Fruit fly (Drosophila melanogaster) whole organism, embryonic: ENCODE data around the gene CG4757.

Experiments
- Atf6 ChIP-seq: fragments of 200-800 bp; sonication (Bioruptor generic); IDR thresholded peaks from 2 replicates; pipeline ENCODE4 v1.3.6; 2022; ENCODE audit warnings: missing biosample characterization, missing genetic modification characterization
- Awh ChIP-seq: fragments of 200-800 bp; sonication (Bioruptor generic); IDR thresholded peaks from 2 replicates; pipeline ENCODE4, ENCODE4 v1.3.6; 2022; ENCODE audit warnings: missing biosample characterization, missing genetic modification characterization
- CG10431 ChIP-seq: fragments of 200-800 bp; sonication (Bioruptor generic); optimal IDR thresholded peaks from 3 replicates; lab custom pipeline; 2018; ENCODE audit warnings: missing biosample characterization, mild to moderate bottlenecking, missing genetic modification characterization
- CG10543 ChIP-seq: fragments of 200-800 bp; sonication (Bioruptor generic); optimal IDR thresholded peaks from 3 replicates; lab custom pipeline; 2017; ENCODE audit warnings: missing biosample characterization, mild to moderate bottlenecking, missing genetic modification characterization, moderate library complexity
- CG10565 ChIP-seq: fragments of 200-800 bp; sonication (Bioruptor generic); optimal IDR thresholded peaks from 3 replicates; lab custom pipeline; 2016; ENCODE audit warnings: missing biosample characterization, mild to moderate bottlenecking, missing genetic modification characterization
- CG10979 ChIP-seq: fragments of 200-800 bp; sonication (Bioruptor generic); optimal IDR thresholded peaks from 2 replicates; lab custom pipeline; 2018; ENCODE audit warnings: missing biosample characterization, mild to moderate bottlenecking, missing genetic modification characterization, moderate library complexity
- CG11696 ChIP-seq: fragments of 200-800 bp; sonication (Bioruptor generic); IDR thresholded peaks from 2 replicates; pipeline ENCODE4 v1.3.6; 2022; ENCODE audit warnings: missing biosample characterization, missing genetic modification characterization
- CG1233 ChIP-seq: fragments of 200-800 bp; sonication (Bioruptor generic); optimal IDR thresholded peaks from 4 replicates; lab custom pipeline; 2018; ENCODE audit warnings: missing biosample characterization, mild to moderate bottlenecking, missing genetic modification characterization
- CG14014 ChIP-seq: fragments of 200-800 bp; sonication (Bioruptor generic); IDR thresholded peaks from 2 replicates; pipeline ENCODE4 v1.3.6; 2022; ENCODE audit warnings: missing biosample characterization, missing genetic modification characterization
- CG15269 ChIP-seq: fragments of 200-800 bp; sonication (Bioruptor generic); optimal IDR thresholded peaks from 2 replicates; lab custom pipeline; 2018; ENCODE audit warnings: missing biosample characterization, mild to moderate bottlenecking, missing genetic modification characterization, moderate library complexity
- CG17568 ChIP-seq: fragments of 200-800 bp; sonication (Bioruptor generic); optimal IDR thresholded peaks from 2 replicates; lab custom pipeline; 2018; ENCODE audit warnings: missing biosample characterization, mild to moderate bottlenecking, missing genetic modification characterization, moderate library complexity
- CG18262 ChIP-seq: fragments of 200-800 bp; optimal IDR thresholded peaks from 3 replicates; lab custom pipeline; 2019; ENCODE audit warnings: missing biosample characterization, mild to moderate bottlenecking, missing genetic modification characterization, moderate library complexity
- CG2129 ChIP-seq: fragments of 200-800 bp; sonication (Bioruptor generic); IDR thresholded peaks from 2 replicates; pipeline ENCODE4 v1.3.6; 2022; ENCODE audit warnings: missing biosample characterization, missing genetic modification characterization; ENCODE audit not compliant: partially characterized antibody
- CG6683 ChIP-seq: fragments of 200-800 bp; sonication (Bioruptor generic); optimal IDR thresholded peaks from 2 replicates; lab custom pipeline; 2017; ENCODE audit warnings: missing biosample characterization, mild to moderate bottlenecking, missing genetic modification characterization, missing genetic modification reagents
- CG9215 ChIP-seq: fragments of 200-800 bp; sonication (Bioruptor generic); IDR thresholded peaks from 2 replicates; pipeline ENCODE4 v1.3.6; 2022; ENCODE audit warnings: missing biosample characterization, missing genetic modification characterization
- CG9437 ChIP-seq: fragments of 200-800 bp; sonication (Bioruptor generic); optimal IDR thresholded peaks from 2 replicates; lab custom pipeline; 2018; ENCODE audit warnings: missing biosample characterization, mild to moderate bottlenecking, missing genetic modification characterization
- Dad ChIP-seq: fragments of 200-800 bp; sonication (Bioruptor generic); optimal IDR thresholded peaks from 3 replicates; lab custom pipeline; 2016; ENCODE audit warnings: missing biosample characterization, missing genetic modification characterization
- Dip3 ChIP-seq: fragments of 200-800 bp; sonication (Bioruptor generic); optimal IDR thresholded peaks from 3 replicates; lab custom pipeline; 2016; ENCODE audit warnings: missing biosample characterization, missing genetic modification characterization
- Doc3 ChIP-seq: fragments of 200-800 bp; sonication (Bioruptor generic); IDR thresholded peaks from 3 replicates; pipeline ENCODE4 v1.3.6; 2022; ENCODE audit warnings: missing biosample characterization, missing genetic modification characterization; ENCODE audit not compliant: partially characterized antibody
- Dref ChIP-seq: fragments of 200-800 bp; sonication (Bioruptor generic); IDR thresholded peaks from 2 replicates; pipeline ENCODE4 v1.3.6; 2022; ENCODE audit warnings: missing biosample characterization, missing genetic modification characterization
- E2f2 ChIP-seq: fragments of 200-800 bp; sonication (Bioruptor generic); IDR thresholded peaks from 2 replicates; pipeline ENCODE4 v1.3.6; 2022; ENCODE audit warnings: missing biosample characterization, missing genetic modification characterization
- ERR ChIP-seq: fragments of 200-800 bp; sonication (Bioruptor generic); optimal IDR thresholded peaks from 2 replicates; lab custom pipeline; 2016; ENCODE audit warnings: missing biosample characterization, missing genetic modification characterization
- H2.0 ChIP-seq: fragments of 200-800 bp; sonication (Bioruptor generic); IDR thresholded peaks from 2 replicates; pipeline ENCODE4 v1.3.6; 2022; ENCODE audit warnings: missing biosample characterization, missing genetic modification characterization
- Hmx ChIP-seq: fragments of 200-800 bp; sonication (Bioruptor generic); optimal IDR thresholded peaks from 2 replicates; lab custom pipeline; 2016; ENCODE audit warnings: missing biosample characterization, missing genetic modification characterization
- Hr51 ChIP-seq, 2 experiments: fragments of 200-800 bp; sonication (Bioruptor generic); optimal IDR thresholded peaks; 2 replicates in 1 of 2; 3 replicates in 1 of 2; lab custom pipeline; 2016 to 2018; ENCODE audit warnings: missing biosample characterization in 2 of 2, missing genetic modification characterization in 2 of 2, mild to moderate bottlenecking in 1 of 2, moderate library complexity in 1 of 2
- Lpt ChIP-seq: fragments of >200 bp; optimal IDR thresholded peaks from 2 replicates; lab custom pipeline; 2018; ENCODE audit warnings: missing biosample characterization, missing genetic modification characterization
- Myb ChIP-seq: fragments of 200-800 bp; sonication (Bioruptor generic); optimal IDR thresholded peaks from 2 replicates; lab custom pipeline; 2016; ENCODE audit warnings: missing biosample characterization, missing genetic modification characterization
- Opbp ChIP-seq: fragments of 200-800 bp; sonication (Bioruptor generic); IDR thresholded peaks from 3 replicates; pipeline ENCODE4 v1.3.6; 2022; ENCODE audit warnings: missing biosample characterization, missing genetic modification characterization; ENCODE audit not compliant: partially characterized antibody
- Ravus ChIP-seq: fragments of 200-800 bp; sonication (Bioruptor generic); IDR thresholded peaks from 2 replicates; pipeline ENCODE4 v1.3.6; 2022; ENCODE audit warnings: missing biosample characterization, missing genetic modification characterization
- ap ChIP-seq: fragments of 200-800 bp; sonication (Bioruptor generic); IDR thresholded peaks from 2 replicates; pipeline ENCODE4 v1.3.6; 2022; ENCODE audit warnings: missing biosample characterization, missing genetic modification characterization
- bbx ChIP-seq: fragments of 200-800 bp; sonication (Bioruptor generic); IDR thresholded peaks from 2 replicates; pipeline ENCODE4 v1.3.6; 2022; ENCODE audit warnings: missing biosample characterization, missing genetic modification characterization; ENCODE audit not compliant: partially characterized antibody
- bigmax ChIP-seq: fragments of 200-800 bp; sonication (Bioruptor generic); optimal IDR thresholded peaks from 2 replicates; lab custom pipeline; 2018; ENCODE audit warnings: missing biosample characterization, mild to moderate bottlenecking, missing genetic modification characterization
- chm ChIP-seq: fragments of 200-800 bp; sonication (Bioruptor generic); IDR thresholded peaks from 2 replicates; pipeline ENCODE4 v1.3.6; 2022; ENCODE audit warnings: missing biosample characterization, missing genetic modification characterization
- dmrt99B ChIP-seq: fragments of 200-800 bp; sonication (Bioruptor generic); optimal IDR thresholded peaks from 2 replicates; lab custom pipeline; 2018; ENCODE audit warnings: missing biosample characterization, mild to moderate bottlenecking, missing genetic modification characterization, moderate library complexity
- emc ChIP-seq: fragments of 200-800 bp; sonication (Bioruptor generic); optimal IDR thresholded peaks from 2 replicates; lab custom pipeline; 2016; ENCODE audit warnings: missing biosample characterization, missing genetic modification characterization
- en ChIP-seq: fragments of 200-800 bp; sonication (Bioruptor generic); optimal IDR thresholded peaks from 2 replicates; lab custom pipeline; 2016; ENCODE audit warnings: missing biosample characterization, missing genetic modification characterization
- h ChIP-seq: fragments of >200 bp; optimal IDR thresholded peaks from 2 replicates; lab custom pipeline; 2017
- hbn ChIP-seq: fragments of 200-800 bp; sonication (Bioruptor generic); IDR thresholded peaks from 2 replicates; pipeline ENCODE4 v1.3.6; 2022; ENCODE audit warnings: missing biosample characterization, missing genetic modification characterization; ENCODE audit not compliant: partially characterized antibody
- insv ChIP-seq, 2 experiments: fragments of 200-800 bp; sonication (Bioruptor generic); optimal IDR thresholded peaks; 3 replicates each; lab custom pipeline; 2016 to 2018; ENCODE audit warnings: missing biosample characterization in 2 of 2, missing genetic modification characterization in 2 of 2
- inv ChIP-seq: fragments of 200-800 bp; sonication (Bioruptor generic); IDR thresholded peaks from 2 replicates; pipeline ENCODE4 v1.3.6; 2022; ENCODE audit warnings: missing biosample characterization, missing genetic modification characterization; ENCODE audit not compliant: partially characterized antibody
- lola ChIP-seq, 3 experiments: fragments of >200 bp in 2 of 3; fragments of 200-800 bp in 1 of 3; sonication (Bioruptor generic) in 1 of 3; optimal IDR thresholded peaks; 2 replicates each; lab custom pipeline; 2017 to 2019; ENCODE audit warnings: missing biosample characterization in 3 of 3, missing genetic modification characterization in 3 of 3, mild to moderate bottlenecking in 1 of 3, moderate library complexity in 1 of 3
- odd ChIP-seq: fragments of 200-800 bp; sonication (Bioruptor generic); optimal IDR thresholded peaks from 2 replicates; lab custom pipeline; 2017; ENCODE audit warnings: missing biosample characterization, mild to moderate bottlenecking, missing genetic modification characterization
- pzg ChIP-seq: fragments of 200-800 bp; sonication (Bioruptor generic); optimal IDR thresholded peaks from 3 replicates; lab custom pipeline; 2018; ENCODE audit warnings: missing biosample characterization, mild to moderate bottlenecking, missing genetic modification characterization, moderate library complexity
- row ChIP-seq: fragments of 200-800 bp; sonication (Bioruptor generic); IDR thresholded peaks from 3 replicates; pipeline ENCODE4 v1.3.6; 2022; ENCODE audit warnings: missing biosample characterization, missing genetic modification characterization
- sna ChIP-seq: fragments of 200-800 bp; sonication (Bioruptor generic); IDR thresholded peaks from 2 replicates; pipeline ENCODE4 v1.3.6; 2022; ENCODE audit warnings: missing biosample characterization, missing genetic modification characterization; ENCODE audit not compliant: partially characterized antibody
- stwl ChIP-seq: fragments of 200-800 bp; sonication (Bioruptor generic); optimal IDR thresholded peaks from 3 replicates; lab custom pipeline; 2018; ENCODE audit warnings: missing biosample characterization, mild to moderate bottlenecking, missing genetic modification characterization, moderate library complexity
- trh ChIP-seq: fragments of 200-800 bp; sonication (Bioruptor generic); optimal IDR thresholded peaks from 2 replicates; lab custom pipeline; 2016; ENCODE audit warnings: missing biosample characterization, missing genetic modification characterization
- twi ChIP-seq: fragments of 200-800 bp; optimal IDR thresholded peaks from 2 replicates; lab custom pipeline; 2019; ENCODE audit warnings: missing biosample characterization, mild to moderate bottlenecking, missing genetic modification characterization, moderate library complexity
- unpg ChIP-seq: fragments of 200-800 bp; sonication (Bioruptor generic); optimal IDR thresholded peaks from 3 replicates; lab custom pipeline; 2018; ENCODE audit warnings: missing biosample characterization, mild to moderate bottlenecking, missing genetic modification characterization, moderate library complexity

Gene CG4757

DNA sequence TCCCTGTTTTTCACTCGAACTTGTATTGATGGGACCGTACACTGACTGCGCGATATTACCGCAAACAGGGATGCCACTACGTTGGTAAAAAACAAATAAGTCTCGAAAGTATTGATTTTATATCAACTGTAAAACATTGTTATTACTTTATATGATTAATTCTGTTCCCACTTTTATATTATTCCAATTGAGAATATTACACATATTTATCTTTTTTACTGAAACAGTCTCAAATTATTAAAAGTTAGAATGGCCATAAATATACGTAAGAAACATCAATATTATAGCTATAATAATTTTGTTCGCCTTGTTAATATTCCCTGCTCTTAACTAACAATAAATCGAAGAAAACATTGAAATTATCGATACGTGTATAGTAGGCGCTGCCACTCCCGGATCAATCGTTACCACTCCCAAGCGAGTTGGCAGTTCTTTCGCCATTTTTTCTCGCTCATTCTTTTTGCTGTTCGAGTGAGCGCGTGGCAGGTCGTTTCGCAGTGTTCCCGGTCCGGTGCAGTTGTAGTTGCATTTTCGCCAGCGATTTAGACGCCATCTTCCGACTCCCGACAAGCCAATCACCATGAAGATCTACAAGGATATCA is 48.9 kb downstream of the CG4757 start, which contains the start of the genes SdhC and Tctp (continued):
- 0 out of 2 replicates have a peak, but pooled peaks have one; percentile 4 for TF ChIP-seq sna (GFP tag; lab: Robert Waterston, UW)
- TF ChIP-seq CG10565 = no peak
- TF ChIP-seq Dad (GFP tag; lab: Kevin White, UChicago) = peak; percentile 9
- no peak for TF ChIP-seq ap (GFP tag; lab: Robert Waterston, UW)
- TF ChIP-seq CG15269 (tag; lab: Kevin White, UChicago) = peak; percentile 51
- peak; percentile 18; the same call in 1 of the 2 replicates for TF ChIP-seq CG9215 (GFP tag; lab: Robert Waterston, UW)
- no peak for TF ChIP-seq CG2129 (GFP tag; lab: Robert Waterston, UW)
- peak; percentile 32 for TF ChIP-seq unpg (GFP tag; lab: Kevin White, UChicago)
- TF ChIP-seq CG10431 (GFP tag; lab: Kevin White, UChicago) = peak; percentile 9
- TF ChIP-seq CG1233 (GFP tag; lab: Kevin White, UChicago) = peak; percentile 13
- TF ChIP-seq Myb (GFP tag; lab: Kevin White, UChicago) = no peak
- TF ChIP-seq odd (GFP tag; lab: Kevin White, UChicago) = peak; percentile 5
- TF ChIP-seq insv (GFP tag; optimal IDR thresholded peaks at IDR 0.05; lab: Kevin White, UChicago) = peak in 1 of 2 experiments; percentile 15
- TF ChIP-seq dmrt99B = peak; percentile 9
- no peak for TF ChIP-seq Ravus (GFP tag; lab: Robert Waterston, UW)
- peak; percentile 79 for TF ChIP-seq CG10543 (GFP tag; lab: Kevin White, UChicago)
- peak; percentile 23 for TF ChIP-seq CG10979 (tag; lab: Kevin White, UChicago)
- TF ChIP-seq CG17568 (GFP tag; lab: Kevin White, UChicago) = no peak
- no peak for TF ChIP-seq trh
- TF ChIP-seq Hmx (GFP tag; lab: Kevin White, UChicago) = peak; percentile 17
- no peak for TF ChIP-seq CG11696
- peak in 1 of 3 experiments; percentile 59 for TF ChIP-seq lola (GFP tag; optimal IDR thresholded peaks at IDR 0.05; lab: Kevin White, UChicago)
- no peak for TF ChIP-seq Opbp (GFP tag; lab: Robert Waterston, UW)
- TF ChIP-seq inv (GFP tag; lab: Robert Waterston, UW) = peak; percentile 25; the same call in 1 of the 2 replicates
- no peak for TF ChIP-seq Lpt (GFP tag; lab: Kevin White, UChicago)
- no peak for TF ChIP-seq H2.0
- TF ChIP-seq CG6683 (GFP tag; lab: Kevin White, UChicago) = no peak
- TF ChIP-seq Doc3 = peak; percentile 57; the same call in 2 of the 3 replicates
- TF ChIP-seq en = no peak
- TF ChIP-seq Awh (GFP tag; lab: Robert Waterston, UW) = 0 out of 2 replicates have a peak, but pooled peaks have one; percentile 26
- TF ChIP-seq Dip3 (GFP tag; lab: Kevin White, UChicago) = peak; percentile 7
- peak; percentile 56 for TF ChIP-seq bbx (GFP tag; lab: Robert Waterston, UW)
- peak; percentile 62 for TF ChIP-seq stwl (tag; lab: Kevin White, UChicago)
- TF ChIP-seq CG9437 = peak; percentile 36
- TF ChIP-seq CG14014 (GFP tag; lab: Robert Waterston, UW) = no peak
- TF ChIP-seq chm = 0 out of 2 replicates have a peak, but pooled peaks have one; percentile 49
- peak; percentile 17 to 60 for TF ChIP-seq Hr51 (GFP tag; optimal IDR thresholded peaks at IDR 0.05; lab: Kevin White, UChicago)
- TF ChIP-seq emc (GFP tag; lab: Kevin White, UChicago) = no peak
- TF ChIP-seq Dref (GFP tag; lab: Robert Waterston, UW) = peak; percentile 74
- TF ChIP-seq E2f2 (GFP tag; lab: Robert Waterston, UW) = 0 out of 2 replicates have a peak, but pooled peaks have one; percentile 18
- no peak for TF ChIP-seq h
- peak; percentile 42; the same call in 1 of the 2 replicates for TF ChIP-seq hbn (GFP tag; lab: Robert Waterston, UW)
- no peak for TF ChIP-seq ERR (GFP tag; lab: Kevin White, UChicago)
- TF ChIP-seq pzg (GFP tag; lab: Kevin White, UChicago) = peak; percentile 74
- peak; percentile 72 for TF ChIP-seq row
- TF ChIP-seq bigmax (GFP tag; lab: Kevin White, UChicago) = peak; percentile 72
- peak; percentile 62 for TF ChIP-seq CG18262 (tag; lab: Kevin White, UChicago)
- TF ChIP-seq twi (tag; lab: Kevin White, UChicago) = no peak
- TF ChIP-seq Atf6 = no peak
